Fruit fly (Drosophila melanogaster): Measurements from ENCODE around the gene Spn77Bb.
A peak's percentile ranks its signal among the peaks of the same experiment; 100 is the strongest.

Gene Spn77Bb

DNA sequence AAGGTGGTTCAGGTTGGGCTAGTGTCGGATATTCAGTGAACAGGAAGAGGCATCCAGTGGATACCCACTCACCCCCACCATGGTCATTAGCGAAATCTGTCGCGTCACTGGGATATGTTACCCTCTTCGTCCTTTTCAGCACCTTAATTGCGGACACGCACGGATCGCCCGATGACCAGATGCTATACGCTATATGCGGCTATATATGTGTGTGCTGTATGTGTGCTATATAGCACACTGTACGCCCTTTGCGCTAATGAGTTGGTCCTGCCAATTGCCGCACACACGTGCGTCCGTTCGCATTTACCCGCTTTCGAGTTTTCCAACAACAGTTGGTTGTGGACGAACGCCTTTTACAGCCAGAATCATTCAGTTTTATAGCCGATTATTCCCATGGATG lies 39.5 kb upstream of the Spn77Bb start (continued):
- no peak for TF ChIP-seq CG1602 (GFP tag; optimal IDR thresholded peaks at IDR 0.05)
- TF ChIP-seq Taf1 (GFP tag; IDR thresholded peaks at IDR 0.05): no peak
- no peak for TF ChIP-seq CG18619 (GFP tag; optimal IDR thresholded peaks at IDR 0.05)
- TF ChIP-seq HmgD (GFP tag; optimal IDR thresholded peaks at IDR 0.05): no peak
- no peak for TF ChIP-seq MESR4 (GFP tag; optimal IDR thresholded peaks at IDR 0.05)

DNA sequence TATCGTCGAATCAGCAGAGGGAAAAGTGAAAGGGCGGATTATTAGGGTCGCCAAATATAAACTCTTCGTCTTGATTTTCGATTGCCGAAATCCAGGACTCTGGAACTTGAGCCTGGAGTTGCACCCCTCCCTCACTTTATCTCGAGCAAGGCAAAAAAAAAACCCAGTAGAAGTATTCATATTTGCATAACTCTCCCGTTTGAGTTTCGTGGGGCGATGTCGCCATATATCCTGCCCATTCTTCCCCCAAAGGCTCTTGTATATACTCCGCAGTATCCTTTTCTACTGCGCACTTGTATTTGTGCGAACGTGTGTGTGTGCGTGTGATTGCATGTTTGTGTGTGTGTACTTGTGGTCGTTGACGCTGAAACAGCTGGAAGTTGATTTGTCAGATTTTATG lies 33.7 kb upstream of the Spn77Bb start:
- TF ChIP-seq vnd (GFP tag; IDR thresholded peaks at IDR 0.05; ENCODE audit: partially characterized antibody) (no peak), CG16815 (GFP tag; optimal IDR thresholded peaks at IDR 0.05) (no peak), CG4282 (GFP tag; optimal IDR thresholded peaks at IDR 0.05) (no peak), cg (GFP tag; optimal IDR thresholded peaks at IDR 0.05) (peak; percentile 28), abd-A (tag; optimal IDR thresholded peaks at IDR 0.05) (peak; percentile 16), ci (GFP tag; IDR thresholded peaks at IDR 0.05) (no peak), CG11504 (tag; optimal IDR thresholded peaks at IDR 0.05) (no peak), tx (GFP tag; optimal IDR thresholded peaks at IDR 0.05) (no peak), CG13894 (tag; optimal IDR thresholded peaks at IDR 0.05) (peak; percentile 93)

DNA sequence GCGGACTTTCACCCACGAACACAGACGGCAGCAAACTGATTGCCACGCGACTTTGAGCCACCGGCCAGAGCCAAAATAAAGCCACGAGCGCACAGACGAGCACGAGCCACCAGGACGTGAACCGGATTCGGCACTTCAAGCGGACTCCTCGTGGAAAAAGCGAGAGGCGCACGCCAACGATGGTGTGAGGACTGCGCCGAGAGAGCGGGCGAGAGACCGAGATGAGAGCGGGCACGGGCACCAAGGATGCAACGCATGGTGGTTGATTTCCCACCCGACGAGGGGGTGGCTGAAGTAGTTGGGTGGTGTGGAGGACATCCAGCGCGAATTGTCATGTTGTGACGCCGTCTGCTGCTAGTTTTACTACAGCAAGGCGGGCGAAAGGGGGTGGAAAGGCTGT lies 25.7 kb upstream of the Spn77Bb start, which contains the start of gene gogo:
gogo (minus strand) TSS at position 39 of the 400 bp plus-strand sequence.
- TF ChIP-seq Trl (optimal IDR thresholded peaks at IDR 0.05): peak; percentile 46 to 65
- TF ChIP-seq Trl (GFP tag; optimal IDR thresholded peaks at IDR 0.05): no peak
- TF ChIP-seq CG7963 (GFP tag; IDR thresholded peaks at IDR 0.05; ENCODE audit: partially characterized antibody): 0 out of 3 replicates have a peak, but pooled peaks have one; percentile 27
- TF ChIP-seq ewg (GFP tag; optimal IDR thresholded peaks at IDR 0.05): peak; percentile 87
- peak; percentile 34 for TF ChIP-seq CG15514 (GFP tag; optimal IDR thresholded peaks at IDR 0.05)
- peak; percentile 10 for TF ChIP-seq nerfin-1 (tag; optimal IDR thresholded peaks at IDR 0.05)
- no peak for TF ChIP-seq CG17829 (tag; optimal IDR thresholded peaks at IDR 0.05)
- TF ChIP-seq CG10462 (GFP tag; optimal IDR thresholded peaks at IDR 0.05): no peak
- no peak for TF ChIP-seq so (GFP tag; IDR thresholded peaks at IDR 0.05)
- peak; percentile 24 for TF ChIP-seq her (GFP tag; optimal IDR thresholded peaks at IDR 0.05)
- no peak for TF ChIP-seq dimm (GFP tag; IDR thresholded peaks at IDR 0.05)
- 0 out of 3 replicates have a peak, but pooled peaks have one; percentile 34 for TF ChIP-seq CG34422 (GFP tag; IDR thresholded peaks at IDR 0.05)
- peak; percentile 38; the same call in 1 of the 2 replicates for TF ChIP-seq Bgb (GFP tag; IDR thresholded peaks at IDR 0.05; ENCODE audit: partially characterized antibody)
- peak; percentile 34 for TF ChIP-seq CG13894 (tag; optimal IDR thresholded peaks at IDR 0.05)
- TF ChIP-seq vvl (GFP tag; IDR thresholded peaks at IDR 0.05): 0 out of 2 replicates have a peak, but pooled peaks have one; percentile 21
- TF ChIP-seq onecut (GFP tag; IDR thresholded peaks at IDR 0.05): no peak
- peak; percentile 98 for TF ChIP-seq Deaf1 (tag; optimal IDR thresholded peaks at IDR 0.05)
- TF ChIP-seq Ptx1 (GFP tag; IDR thresholded peaks at IDR 0.05): no peak
- peak; percentile 7 for TF ChIP-seq zen (tag; optimal IDR thresholded peaks at IDR 0.05)
- no peak for TF ChIP-seq CG14860 (GFP tag; IDR thresholded peaks at IDR 0.05; ENCODE audit: partially characterized antibody)
- no peak for TF ChIP-seq odd (GFP tag; optimal IDR thresholded peaks at IDR 0.05)
- TF ChIP-seq CG5245 (GFP tag; optimal IDR thresholded peaks at IDR 0.05): no peak
- TF ChIP-seq gcm (GFP tag; optimal IDR thresholded peaks at IDR 0.05): no peak
- TF ChIP-seq gro (GFP tag; optimal IDR thresholded peaks at IDR 0.05): no peak
- TF ChIP-seq wor (GFP tag; IDR thresholded peaks at IDR 0.05): no peak
- peak; percentile 57; the same call in 1 of the 3 replicates for TF ChIP-seq ci (GFP tag; IDR thresholded peaks at IDR 0.05)
- peak; percentile 86 for TF ChIP-seq sens (GFP tag)
- TF ChIP-seq Mes4 (GFP tag; optimal IDR thresholded peaks at IDR 0.05): no peak
- TF ChIP-seq pros (GFP tag; optimal IDR thresholded peaks at IDR 0.05): peak; percentile 57
- peak; percentile 7 for TF ChIP-seq CG3163 (GFP tag; optimal IDR thresholded peaks at IDR 0.05)
- peak; percentile 8 for TF ChIP-seq Nf-YC (tag; optimal IDR thresholded peaks at IDR 0.05)
- peak; percentile 70; the same call in 1 of the 2 replicates for TF ChIP-seq seq (GFP tag; IDR thresholded peaks at IDR 0.05)
- peak; percentile 57; the same call in 1 of the 2 replicates for TF ChIP-seq crol (GFP tag; IDR thresholded peaks at IDR 0.05)
- TF ChIP-seq Jarid2 (GFP tag; optimal IDR thresholded peaks at IDR 0.05): peak; percentile 60
- TF ChIP-seq yki (optimal IDR thresholded peaks at IDR 0.05): peak; percentile 35
- TF ChIP-seq chm (GFP tag; IDR thresholded peaks at IDR 0.05): 0 out of 2 replicates have a peak, but pooled peaks have one; percentile 22
- TF ChIP-seq Ets65A (GFP tag): peak; percentile 53
